Worm (Caenorhabditis elegans) whole organism, early embryonic: Measurements from ENCODE around the gene Y75B12B.11.

Experiments used
- F13C5.2 ChIP-seq: sonication (generic microtip); optimal IDR thresholded peaks from 2 replicates; lab custom pipeline; 2017; ENCODE audit warnings: mild to moderate bottlenecking, missing genetic modification characterization, inconsistent platforms, missing compliant biosample characterization
- aly-1 ChIP-seq: sonication (generic microtip); optimal IDR thresholded peaks from 2 replicates; lab custom pipeline; 2016; ENCODE audit warnings: missing genetic modification characterization, missing compliant biosample characterization
- ama-1 ChIP-seq: fragments of 150-350 bp; optimal IDR thresholded peaks from 2 replicates; lab custom pipeline; 2014
- ceh-13 ChIP-seq: fragments of 200-800 bp; sonication (Bioruptor generic); optimal IDR thresholded peaks from 2 replicates; lab custom pipeline; 2018; ENCODE audit warnings: mild to moderate bottlenecking, missing genetic modification characterization, missing compliant biosample characterization
- ceh-36 ChIP-seq: sonication (generic microtip); optimal IDR thresholded peaks from 2 replicates; lab custom pipeline; 2016; ENCODE audit warnings: missing genetic modification characterization, inconsistent platforms, missing compliant biosample characterization
- hmbx-1 ChIP-seq: sonication (generic microtip); optimal IDR thresholded peaks from 2 replicates; lab custom pipeline; 2016; ENCODE audit warnings: mild to moderate bottlenecking, missing genetic modification characterization, missing compliant biosample characterization
- hmg-4 ChIP-seq: fragments of 200-800 bp; sonication (Bioruptor generic); optimal IDR thresholded peaks from 2 replicates; lab custom pipeline; 2018; ENCODE audit warnings: mild to moderate bottlenecking, missing genetic modification characterization, missing compliant biosample characterization
- pes-1 ChIP-seq: fragments of 200-800 bp; sonication (Bioruptor generic); IDR thresholded peaks from 2 replicates; pipeline ENCODE4 v1.3.6; 2022; ENCODE audit warnings: missing genetic modification reagents, missing genetic modification characterization, missing compliant biosample characterization
- scrt-1 ChIP-seq: fragments of 200-800 bp; sonication (Bioruptor generic); IDR thresholded peaks from 2 replicates; pipeline ENCODE4 v1.3.6; 2022; ENCODE audit warnings: missing genetic modification characterization, missing compliant biosample characterization
- tbx-11 ChIP-seq: fragments of 200-800 bp; sonication (Bioruptor generic); IDR thresholded peaks from 2 replicates; pipeline ENCODE4 v1.3.6; 2022; ENCODE audit warnings: missing genetic modification characterization, missing compliant biosample characterization
- tbx-37 ChIP-seq: fragments of 200-800 bp; sonication (Bioruptor generic); conservative IDR thresholded peaks from 2 replicates; pipeline ENCODE4 v1.3.6; 2022; ENCODE audit warnings: missing genetic modification reagents, missing genetic modification characterization, missing compliant biosample characterization
- tra-4 ChIP-seq: sonication (generic microtip); optimal IDR thresholded peaks from 2 replicates; lab custom pipeline; 2017; ENCODE audit warnings: missing genetic modification characterization, missing compliant biosample characterization

- TF ChIP-seq hmbx-1 (tag; lab: Kevin White, UChicago) (no peak), scrt-1 (no peak), pes-1 (GFP tag; lab: Robert Waterston, UW) (no peak), ceh-13 (GFP tag; lab: Kevin White, UChicago) (no peak), aly-1 (no peak), tbx-37 (no peak), tra-4 (tag; lab: Kevin White, UChicago) (no peak), hmg-4 (GFP tag; lab: Kevin White, UChicago) (no peak), ama-1 (lab: Kevin White, UChicago) (no peak), tbx-11 (GFP tag; lab: Robert Waterston, UW) (no peak), F13C5.2 (tag; lab: Kevin White, UChicago) (no peak), ceh-36 (no peak)
Measured at ce11 chrV:15189567-15189966, 1.5 kb upstream of the Y75B12B.11 start, which contains the start of gene cyn-3.
